Worm (Caenorhabditis elegans) whole organism, L1 larva: Measurements from ENCODE around the gene str-220.

Experiments used
- C16A3.4 ChIP-seq: fragments of 150-350 bp; optimal IDR thresholded peaks from 2 replicates; lab custom pipeline; 2014; ENCODE audit warnings: missing biosample characterization, missing genetic modification characterization
- C34B4.2 ChIP-seq: sonication (generic microtip); optimal IDR thresholded peaks from 2 replicates; lab custom pipeline; 2017; ENCODE audit warnings: mild to moderate bottlenecking, missing genetic modification characterization, missing compliant biosample characterization
- F16B12.6 ChIP-seq: fragments of 150-350 bp; optimal IDR thresholded peaks from 2 replicates; lab custom pipeline; 2014; ENCODE audit warnings: missing biosample characterization, missing genetic modification characterization
- aha-1 ChIP-seq: fragments of 150-350 bp; optimal IDR thresholded peaks from 2 replicates; lab custom pipeline; 2014; ENCODE audit warnings: missing biosample characterization, missing genetic modification characterization
- ama-1 ChIP-seq: fragments of 150-350 bp; optimal IDR thresholded peaks from 2 replicates; lab custom pipeline; 2014
- blmp-1 ChIP-seq: fragments of 150-350 bp; optimal IDR thresholded peaks from 2 replicates; lab custom pipeline; 2014; ENCODE audit warnings: missing biosample characterization, missing genetic modification characterization
- ceh-8 ChIP-seq: fragments of 200-800 bp; sonication (Bioruptor generic); optimal IDR thresholded peaks from 2 replicates; lab custom pipeline; 2018; ENCODE audit warnings: mild to moderate bottlenecking, missing genetic modification characterization, moderate library complexity, missing compliant biosample characterization
- ceh-82 ChIP-seq, 3 experiments: fragments of 150-350 bp in 1 of 3; sonication (generic microtip) in 2 of 3; optimal IDR thresholded peaks; 2 replicates each; lab custom pipeline; 2014 to 2017; ENCODE audit warnings: missing biosample characterization in 3 of 3, missing genetic modification characterization in 3 of 3
- ceh-88 ChIP-seq: fragments of 200-800 bp; sonication (Bioruptor generic); IDR thresholded peaks from 2 replicates; pipeline ENCODE4 v1.3.6; 2022; ENCODE audit warnings: missing genetic modification characterization, missing compliant biosample characterization
- efl-1 ChIP-seq, 4 experiments: fragments of 150-350 bp; optimal IDR thresholded peaks in 3 of 4; peaks in 1 of 4; 1 replicate in 1 of 4; 2 replicates in 3 of 4; lab custom pipeline; 2014; ENCODE audit warnings: missing biosample characterization in 2 of 4, missing genetic modification characterization in 2 of 4, missing genetic modification reagents in 2 of 4
- efl-3 ChIP-seq: fragments of 200-800 bp; sonication (Bioruptor generic); optimal IDR thresholded peaks from 2 replicates; lab custom pipeline; 2018; ENCODE audit warnings: mild to moderate bottlenecking, missing genetic modification characterization, missing compliant biosample characterization
- fkh-10 ChIP-seq: sonication (generic microtip); optimal IDR thresholded peaks from 2 replicates; lab custom pipeline; 2017; ENCODE audit warnings: missing biosample characterization, missing genetic modification reagents, missing genetic modification characterization
- fkh-8 ChIP-seq: sonication (generic microtip); optimal IDR thresholded peaks from 2 replicates; lab custom pipeline; 2016; ENCODE audit warnings: mild to moderate bottlenecking, missing genetic modification characterization, missing compliant biosample characterization
- fos-1 ChIP-seq: fragments of 150-350 bp; optimal IDR thresholded peaks from 2 replicates; lab custom pipeline; 2014; ENCODE audit warnings: missing biosample characterization, missing genetic modification characterization
- irx-1 ChIP-seq: sonication (generic microtip); optimal IDR thresholded peaks from 2 replicates; lab custom pipeline; 2016; ENCODE audit warnings: missing genetic modification characterization, missing compliant biosample characterization
- jun-1 ChIP-seq: fragments of 150-350 bp; optimal IDR thresholded peaks from 2 replicates; lab custom pipeline; 2014; ENCODE audit warnings: missing biosample characterization, missing genetic modification reagents, missing genetic modification characterization
- lin-35 ChIP-seq, 2 experiments: fragments of 150-350 bp; optimal IDR thresholded peaks; 2 replicates each; lab custom pipeline; 2014; ENCODE audit warnings: missing biosample characterization in 2 of 2, missing genetic modification characterization in 2 of 2, missing genetic modification reagents in 2 of 2
- lsy-2 ChIP-seq, 2 experiments: fragments of 150-350 bp; optimal IDR thresholded peaks; 2 replicates each; lab custom pipeline; 2014; ENCODE audit warnings: missing biosample characterization in 2 of 2, missing genetic modification characterization in 2 of 2
- mdl-1 ChIP-seq, 2 experiments: fragments of 150-350 bp; optimal IDR thresholded peaks; 2 replicates each; lab custom pipeline; 2014 to 2017; ENCODE audit warnings: missing biosample characterization in 2 of 2, missing genetic modification characterization in 2 of 2, inconsistent platforms in 1 of 2
- mep-1 ChIP-seq: fragments of 150-350 bp; optimal IDR thresholded peaks from 2 replicates; lab custom pipeline; 2014; ENCODE audit warnings: missing biosample characterization, missing genetic modification characterization
- nhr-12 ChIP-seq: sonication (generic microtip); optimal IDR thresholded peaks from 2 replicates; lab custom pipeline; 2017; ENCODE audit warnings: missing biosample characterization, missing genetic modification characterization
- nhr-19 ChIP-seq: fragments of 200-800 bp; sonication (Bioruptor generic); conservative IDR thresholded peaks from 2 replicates; pipeline ENCODE4 v1.3.6; 2022; ENCODE audit warnings: missing genetic modification characterization, missing compliant biosample characterization
- nhr-237 ChIP-seq: fragments of 150-350 bp; optimal IDR thresholded peaks from 2 replicates; lab custom pipeline; 2014; ENCODE audit warnings: missing biosample characterization, missing genetic modification characterization
- nhr-28 ChIP-seq: fragments of 150-350 bp; optimal IDR thresholded peaks from 2 replicates; lab custom pipeline; 2014; ENCODE audit warnings: missing biosample characterization, missing genetic modification characterization
- nhr-47 ChIP-seq: sonication (generic microtip); optimal IDR thresholded peaks from 2 replicates; lab custom pipeline; 2016; ENCODE audit warnings: mild to moderate bottlenecking, missing genetic modification characterization, moderate library complexity, missing compliant biosample characterization
- nhr-77 ChIP-seq: fragments of 150-350 bp; optimal IDR thresholded peaks from 2 replicates; lab custom pipeline; 2014; ENCODE audit warnings: missing biosample characterization, missing genetic modification characterization
- pax-3 ChIP-seq: fragments of 200-800 bp; sonication (Bioruptor generic); optimal IDR thresholded peaks from 2 replicates; lab custom pipeline; 2018; ENCODE audit warnings: mild to moderate bottlenecking, missing genetic modification characterization, moderate library complexity, missing compliant biosample characterization
- pqm-1 ChIP-seq: sonication (generic microtip); optimal IDR thresholded peaks from 3 replicates; lab custom pipeline; 2017; ENCODE audit warnings: missing biosample characterization, missing genetic modification characterization
- skn-1 ChIP-seq: fragments of 150-350 bp; optimal IDR thresholded peaks from 2 replicates; lab custom pipeline; 2014; ENCODE audit warnings: missing biosample characterization, missing genetic modification characterization
- snu-23 ChIP-seq: sonication (generic microtip); optimal IDR thresholded peaks from 2 replicates; lab custom pipeline; 2016; ENCODE audit warnings: missing genetic modification characterization, missing compliant biosample characterization
- sox-4 ChIP-seq: sonication (generic microtip); optimal IDR thresholded peaks from 2 replicates; lab custom pipeline; 2016; ENCODE audit warnings: missing genetic modification characterization, missing compliant biosample characterization
- sup-37 ChIP-seq: fragments of 200-800 bp; sonication (Bioruptor generic); optimal IDR thresholded peaks from 2 replicates; lab custom pipeline; 2018; ENCODE audit warnings: mild to moderate bottlenecking, missing genetic modification characterization, missing compliant biosample characterization
- tlp-1 ChIP-seq: fragments of 150-350 bp; optimal IDR thresholded peaks from 2 replicates; lab custom pipeline; 2014; ENCODE audit warnings: missing biosample characterization, missing genetic modification characterization
- unc-130 ChIP-seq: fragments of 150-350 bp; optimal IDR thresholded peaks from 2 replicates; lab custom pipeline; 2017; ENCODE audit warnings: missing biosample characterization, missing genetic modification characterization, inconsistent platforms
- unc-30 ChIP-seq: sonication (generic microtip); optimal IDR thresholded peaks from 2 replicates; lab custom pipeline; 2017; ENCODE audit warnings: missing biosample characterization, missing genetic modification characterization
- unc-62 ChIP-seq: fragments of 150-350 bp; optimal IDR thresholded peaks from 2 replicates; lab custom pipeline; 2014; ENCODE audit warnings: missing biosample characterization, missing genetic modification reagents, missing genetic modification characterization
- vab-15 ChIP-seq: sonication (generic microtip); optimal IDR thresholded peaks from 2 replicates; lab custom pipeline; 2017; ENCODE audit warnings: missing genotype, mild to moderate bottlenecking, missing genetic modification characterization, missing compliant biosample characterization
- zip-4 ChIP-seq: fragments of 200-800 bp; sonication (Bioruptor generic); optimal IDR thresholded peaks from 2 replicates; lab custom pipeline; 2018; ENCODE audit warnings: mild to moderate bottlenecking, missing genetic modification characterization, moderate library complexity, missing compliant biosample characterization
- ztf-11 ChIP-seq, 2 experiments: sonication (generic microtip); optimal IDR thresholded peaks; 2 replicates each; lab custom pipeline; 2016 to 2017; ENCODE audit warnings: missing genetic modification characterization in 2 of 2, missing biosample characterization in 1 of 2, missing compliant biosample characterization in 1 of 2

str-220 gene

ce11 chrIV:7171222-7171621 lies at the start of gene str-220:
Gene str-220 (minus strand): TSS chrIV:7171322.
- TF ChIP-seq fkh-8 (tag; lab: Kevin White, UChicago) = no peak
- TF ChIP-seq aha-1 (tag; lab: Kevin White, UChicago) = no peak
- no peak for TF ChIP-seq snu-23 (GFP tag; lab: Kevin White, UChicago)
- TF ChIP-seq ama-1 = no peak
- TF ChIP-seq nhr-77 = no peak
- TF ChIP-seq unc-62 = no peak
- TF ChIP-seq C16A3.4 (tag; lab: Kevin White, UChicago) = no peak
- TF ChIP-seq nhr-47 (tag; lab: Kevin White, UChicago) = no peak
- no peak for TF ChIP-seq nhr-237
- TF ChIP-seq pax-3 = no peak
- TF ChIP-seq nhr-28 (tag; lab: Kevin White, UChicago) = no peak
- TF ChIP-seq, all 84 proteins: peak for 0

- TF ChIP-seq zip-4 (GFP tag; lab: Kevin White, UChicago) (no peak), efl-1 (optimal IDR thresholded peaks at IDR 0.05; lab: Kevin White, UChicago) (no peak), efl-1 (GFP tag; optimal IDR thresholded peaks at IDR 0.05 in 1 of 2; lab: Kevin White, UChicago) (no peak), lsy-2 (tag; optimal IDR thresholded peaks at IDR 0.05; lab: Kevin White, UChicago) (no peak)
- TF ChIP-seq, all 84 proteins: peak for 0
Observed at ce11 chrIV:7219398-7220087, 48.4 kb upstream of the str-220 start, which contains the start of the genes glb-23 and R13A1.1. Gene glb-23 (minus strand): TSS chrIV:7219498. Gene R13A1.1 (plus strand): TSS chrIV:7220037.

ce11 chrIV:7216210-7216609 lies 45.1 kb upstream of the str-220 start:
- TF ChIP-seq tlp-1 (no peak), lin-35 (GFP tag; optimal IDR thresholded peaks at IDR 0.05; lab: Kevin White, UChicago) (no peak), skn-1 (tag; lab: Kevin White, UChicago) (no peak), sup-37 (GFP tag; lab: Kevin White, UChicago) (no peak), mep-1 (tag; lab: Kevin White, UChicago) (no peak), vab-15 (tag; lab: Kevin White, UChicago) (no peak), unc-62 (no peak), ceh-88 (GFP tag; lab: Robert Waterston, UW) (no peak), ceh-82 (tag; optimal IDR thresholded peaks at IDR 0.05; lab: Kevin White, UChicago) (no peak), unc-130 (no peak), fkh-10 (GFP tag; lab: Kevin White, UChicago) (no peak), F16B12.6 (tag; lab: Kevin White, UChicago) (no peak)

- TF ChIP-seq unc-130 = no peak
- TF ChIP-seq F16B12.6 (tag; lab: Kevin White, UChicago) = no peak
- no peak for TF ChIP-seq mep-1 (tag; lab: Kevin White, UChicago)
- no peak for TF ChIP-seq efl-1 (optimal IDR thresholded peaks at IDR 0.05; lab: Kevin White, UChicago)
- no peak for TF ChIP-seq efl-1 (GFP tag; optimal IDR thresholded peaks at IDR 0.05 in 1 of 2; lab: Kevin White, UChicago)
- no peak for TF ChIP-seq fos-1 (tag; lab: Kevin White, UChicago)
- peak in 1 of 2 experiments; percentile 14 for TF ChIP-seq lin-35 (GFP tag; optimal IDR thresholded peaks at IDR 0.05; lab: Kevin White, UChicago)
- no peak for TF ChIP-seq ama-1
- TF ChIP-seq zip-4 (GFP tag; lab: Kevin White, UChicago) = no peak
Observed at ce11 chrIV:7212769-7213168, 41.6 kb upstream of the str-220 start.

- TF ChIP-seq irx-1 (tag; lab: Kevin White, UChicago) = no peak
Observed at ce11 chrIV:7211313-7211712, 40.2 kb upstream of the str-220 start.

- TF ChIP-seq pqm-1 (tag; lab: Kevin White, UChicago) (no peak), sox-4 (tag; lab: Kevin White, UChicago) (no peak), lsy-2 (tag; optimal IDR thresholded peaks at IDR 0.05; lab: Kevin White, UChicago) (no peak), blmp-1 (tag; lab: Kevin White, UChicago) (peak; percentile 90), C16A3.4 (tag; lab: Kevin White, UChicago) (no peak), ztf-11 (tag; optimal IDR thresholded peaks at IDR 0.05; lab: Kevin White, UChicago) (no peak), nhr-19 (no peak), unc-30 (tag; lab: Kevin White, UChicago) (no peak), efl-3 (GFP tag; lab: Kevin White, UChicago) (no peak), efl-1 (optimal IDR thresholded peaks at IDR 0.05; lab: Kevin White, UChicago) (no peak), efl-1 (GFP tag; optimal IDR thresholded peaks at IDR 0.05 in 1 of 2; lab: Kevin White, UChicago) (peak in 1 of 2 experiments; percentile 43), C34B4.2 (tag; lab: Kevin White, UChicago) (no peak), jun-1 (no peak), unc-130 (no peak), mdl-1 (tag; optimal IDR thresholded peaks at IDR 0.05; lab: Kevin White, UChicago) (no peak), nhr-12 (tag; lab: Kevin White, UChicago) (no peak), ceh-8 (no peak)
Observed at ce11 chrIV:7208961-7209360, 37.8 kb upstream of the str-220 start.
